Fruit fly (Drosophila melanogaster) whole organism, wandering third instar larva: ENCODE data around the gene DCP2.
A peak's percentile ranks its signal among the peaks of the same experiment; 100 is the strongest.

ENCODE experiments used
- Abd-B ChIP-seq: fragments of >200 bp; optimal IDR thresholded peaks from 2 replicates; lab custom pipeline; 2017; ENCODE audit warnings: missing biosample characterization, missing genetic modification characterization
- CG32264 ChIP-seq: fragments of 200-800 bp; sonication (Bioruptor generic); optimal IDR thresholded peaks from 2 replicates; lab custom pipeline; 2016; ENCODE audit warnings: missing biosample characterization, missing genetic modification characterization
- CG9705 ChIP-seq: fragments of 200-800 bp; sonication (Bioruptor generic); optimal IDR thresholded peaks from 2 replicates; lab custom pipeline; 2018; ENCODE audit warnings: missing biosample characterization, mild to moderate bottlenecking, missing genetic modification characterization
- CrebA ChIP-seq: fragments of 200-800 bp; sonication (Bioruptor generic); optimal IDR thresholded peaks from 2 replicates; lab custom pipeline; 2016; ENCODE audit warnings: missing biosample characterization, mild to moderate bottlenecking, missing genetic modification characterization, borderline replicate concordance
- Dfd ChIP-seq: fragments of >200 bp; optimal IDR thresholded peaks from 2 replicates; lab custom pipeline; 2017; ENCODE audit warnings: missing biosample characterization, missing genetic modification characterization
- Dif ChIP-seq: fragments of 200-275, 200-300 bp; sonication (Bioruptor generic); optimal IDR thresholded peaks from 2 replicates; lab custom pipeline; 2018; ENCODE audit warnings: missing biosample characterization, missing genetic modification characterization; ENCODE audit not compliant: partially characterized antibody
- GATAd ChIP-seq: sonication (Bioruptor generic); optimal IDR thresholded peaks from 2 replicates; lab custom pipeline; 2016; ENCODE audit warnings: missing biosample characterization, missing genetic modification characterization
- HLH106 ChIP-seq: fragments of 200-800 bp; optimal IDR thresholded peaks from 3 replicates; lab custom pipeline; 2019; ENCODE audit warnings: missing biosample characterization, mild to moderate bottlenecking, missing genetic modification characterization, moderate library complexity
- Hnf4 ChIP-seq: fragments of 200-800 bp; sonication (Bioruptor generic); optimal IDR thresholded peaks from 2 replicates; lab custom pipeline; 2016; ENCODE audit warnings: missing biosample characterization, mild to moderate bottlenecking, missing genetic modification characterization
- Hr78 ChIP-seq: fragments of >200 bp; optimal IDR thresholded peaks from 2 replicates; lab custom pipeline; 2017; ENCODE audit warnings: missing biosample characterization, missing genetic modification characterization
- Hr83 ChIP-seq: fragments of 200-300 bp; sonication (Bioruptor generic); optimal IDR thresholded peaks from 2 replicates; lab custom pipeline; 2016; ENCODE audit warnings: missing biosample characterization, mild to moderate bottlenecking, missing genetic modification characterization, moderate library complexity; ENCODE audit not compliant: poor library complexity, severe bottlenecking
- Jra ChIP-seq: sonication (Bioruptor generic); optimal IDR thresholded peaks from 2 replicates; lab custom pipeline; 2016; ENCODE audit warnings: missing biosample characterization, missing genetic modification characterization
- Mio ChIP-seq: sonication (Bioruptor generic); optimal IDR thresholded peaks from 2 replicates; lab custom pipeline; 2016; ENCODE audit warnings: missing biosample characterization, missing genetic modification characterization
- Myc ChIP-seq: fragments of >200 bp; optimal IDR thresholded peaks from 2 replicates; lab custom pipeline; 2017
- N ChIP-seq: fragments of >200 bp; optimal IDR thresholded peaks from 2 replicates; lab custom pipeline; 2018; ENCODE audit warnings: missing biosample characterization, missing external identifiers, missing genetic modification characterization
- OdsH ChIP-seq: fragments of 200-800 bp; sonication (Bioruptor generic); optimal IDR thresholded peaks from 2 replicates; lab custom pipeline; 2016; ENCODE audit warnings: missing biosample characterization, mild to moderate bottlenecking, missing genetic modification characterization
- Rel ChIP-seq, 2 experiments: fragments of 200-800 bp; sonication (Bioruptor generic) in 1 of 2; optimal IDR thresholded peaks; 2 replicates in 1 of 2; 3 replicates in 1 of 2; lab custom pipeline; 2016 to 2019; ENCODE audit warnings: mild to moderate bottlenecking in 2 of 2, missing biosample characterization in 2 of 2, missing genetic modification characterization in 2 of 2, moderate library complexity in 1 of 2
- Sp1 ChIP-seq: fragments of 200-800 bp; sonication (Bioruptor generic); optimal IDR thresholded peaks from 3 replicates; lab custom pipeline; 2019; ENCODE audit warnings: missing biosample characterization, mild to moderate bottlenecking, missing genetic modification characterization, moderate library complexity
- Vsx2 ChIP-seq: fragments of 200-300, 225-300 bp; sonication (Bioruptor generic); optimal IDR thresholded peaks from 2 replicates; lab custom pipeline; 2018; ENCODE audit warnings: missing biosample characterization, missing genetic modification characterization; ENCODE audit not compliant: partially characterized antibody
- br ChIP-seq: fragments of 200-800 bp; sonication (Bioruptor generic); optimal IDR thresholded peaks from 2 replicates; lab custom pipeline; 2016; ENCODE audit warnings: missing biosample characterization, missing genetic modification characterization
- brk ChIP-seq: fragments of 200-800 bp; sonication (Bioruptor generic); optimal IDR thresholded peaks from 2 replicates; lab custom pipeline; 2016; ENCODE audit warnings: missing biosample characterization, mild to moderate bottlenecking, missing genetic modification characterization
- dl ChIP-seq, 2 experiments: fragments of 175-275, 200-275 bp in 1 of 2; fragments of 200-275 bp in 1 of 2; sonication (Bioruptor generic); optimal IDR thresholded peaks; lab custom pipeline; 2018; ENCODE audit warnings: mild to moderate bottlenecking in 2 of 2, missing biosample characterization in 2 of 2, missing genetic modification characterization in 2 of 2, moderate library complexity in 2 of 2; ENCODE audit not compliant: partially characterized antibody in 2 of 2, insufficient read depth in 1 of 2
- dmrt93B ChIP-seq: fragments of 200-800 bp; sonication (Bioruptor generic); optimal IDR thresholded peaks from 2 replicates; lab custom pipeline; 2018; ENCODE audit warnings: missing biosample characterization, mild to moderate bottlenecking, missing genetic modification characterization
- dsf ChIP-seq: sonication (Bioruptor generic); optimal IDR thresholded peaks from 2 replicates; lab custom pipeline; 2016; ENCODE audit warnings: missing biosample characterization, missing genetic modification characterization, borderline replicate concordance
- ey ChIP-seq: fragments of 200-800 bp; sonication (Bioruptor generic); optimal IDR thresholded peaks from 2 replicates; lab custom pipeline; 2016; ENCODE audit warnings: missing biosample characterization, missing genetic modification characterization
- foxo ChIP-seq, 2 experiments: fragments of 200-800 bp; sonication (Bioruptor generic); optimal IDR thresholded peaks; 2 replicates in 1 of 2; 3 replicates in 1 of 2; lab custom pipeline; 2016 to 2017; ENCODE audit warnings: missing biosample characterization in 2 of 2, missing genetic modification characterization in 2 of 2
- fru ChIP-seq: fragments of 200-800 bp; sonication (Bioruptor generic); optimal IDR thresholded peaks from 3 replicates; lab custom pipeline; 2016; ENCODE audit warnings: missing biosample characterization, mild to moderate bottlenecking, missing genetic modification characterization
- h ChIP-seq: fragments of 200-800 bp; sonication (Bioruptor generic); optimal IDR thresholded peaks from 3 replicates; lab custom pipeline; 2016; ENCODE audit warnings: missing biosample characterization, mild to moderate bottlenecking, missing genetic modification characterization
- jim ChIP-seq: fragments of 175-275, 200-325 bp; sonication (Bioruptor generic); optimal IDR thresholded peaks from 2 replicates; lab custom pipeline; 2016; ENCODE audit warnings: missing biosample characterization, mild to moderate bottlenecking, missing genetic modification characterization
- lola ChIP-seq: fragments of >200 bp; optimal IDR thresholded peaks from 2 replicates; lab custom pipeline; 2017; ENCODE audit warnings: missing biosample characterization, missing genetic modification characterization
- pan ChIP-seq: fragments of >200 bp; optimal IDR thresholded peaks from 2 replicates; lab custom pipeline; 2017
- psq ChIP-seq: fragments of 200-800 bp; sonication (Bioruptor generic); optimal IDR thresholded peaks from 3 replicates; lab custom pipeline; 2017; ENCODE audit warnings: missing biosample characterization, mild to moderate bottlenecking, missing genetic modification characterization, moderate library complexity
- rgr ChIP-seq: fragments of 200-800 bp; sonication (Bioruptor generic); optimal IDR thresholded peaks from 3 replicates; lab custom pipeline; 2016; ENCODE audit warnings: missing biosample characterization, mild to moderate bottlenecking, missing genetic modification characterization
- sage ChIP-seq: fragments of 200-800 bp; sonication (Bioruptor generic); optimal IDR thresholded peaks from 2 replicates; lab custom pipeline; 2016; ENCODE audit warnings: missing biosample characterization, mild to moderate bottlenecking, missing genetic modification characterization
- sv ChIP-seq: fragments of 200-800 bp; sonication (Bioruptor generic); optimal IDR thresholded peaks from 3 replicates; lab custom pipeline; 2016; ENCODE audit warnings: missing biosample characterization, missing genetic modification characterization
- tai ChIP-seq: sonication (Bioruptor generic); optimal IDR thresholded peaks from 2 replicates; lab custom pipeline; 2016; ENCODE audit warnings: missing biosample characterization, missing genetic modification characterization
- usp ChIP-seq: fragments of >200 bp; optimal IDR thresholded peaks from 2 replicates; lab custom pipeline; 2017; ENCODE audit warnings: missing biosample characterization, missing genetic modification characterization
- woc ChIP-seq: sonication (Bioruptor generic); optimal IDR thresholded peaks from 2 replicates; lab custom pipeline; 2016; ENCODE audit warnings: missing biosample characterization, mild to moderate bottlenecking, missing genetic modification characterization

Gene DCP2

DNA sequence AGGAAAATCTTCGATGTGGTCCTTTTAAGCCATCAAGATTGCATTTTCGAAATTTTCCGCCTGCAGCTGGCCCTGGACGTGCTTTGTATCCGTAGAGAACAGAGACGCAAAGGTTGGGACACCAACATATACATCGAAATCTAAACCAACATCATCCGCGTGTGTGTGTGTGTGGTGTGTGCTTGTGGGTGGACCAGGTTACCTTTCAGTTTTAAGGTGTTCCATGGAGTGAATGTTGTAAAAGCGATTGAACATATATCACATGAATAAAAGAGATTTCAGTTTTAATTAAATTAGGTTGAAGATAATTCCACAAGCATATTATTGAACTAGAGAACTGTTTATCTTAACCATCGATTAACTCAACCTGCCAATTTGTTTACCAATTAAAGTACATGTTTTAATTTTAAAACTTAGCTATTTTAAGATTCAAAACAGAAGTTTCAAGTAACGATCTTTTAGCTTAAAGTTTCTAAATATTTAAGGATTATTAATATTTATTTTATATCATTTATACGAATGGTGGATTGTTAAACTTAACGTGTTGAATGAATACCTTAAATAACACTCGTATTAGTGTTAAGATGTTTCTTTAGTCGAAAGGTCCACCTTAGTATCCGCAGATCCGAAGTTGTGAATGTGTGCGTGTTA, 887 bp upstream of the DCP2 start:
- no peak for TF ChIP-seq Abd-B (GFP tag; lab: Kevin White, UChicago)
- TF ChIP-seq Rel (GFP tag; optimal IDR thresholded peaks at IDR 0.05; lab: Kevin White, UChicago) = no peak
- peak; percentile 58 for TF ChIP-seq Rel (tag; optimal IDR thresholded peaks at IDR 0.05; lab: Kevin White, UChicago)
- TF ChIP-seq Sp1 (GFP tag; lab: Kevin White, UChicago) = peak; percentile 94
- no peak for TF ChIP-seq dl (GFP tag; optimal IDR thresholded peaks at IDR 0.05; lab: Kevin White, UChicago; ENCODE audit: insufficient read depth in 1 of 2, partially characterized antibody in 2 of 2)
- no peak for TF ChIP-seq CG32264 (GFP tag; lab: Kevin White, UChicago)
- no peak for TF ChIP-seq Myc (lab: Kevin White, UChicago)
- peak; percentile 87 for TF ChIP-seq rgr (GFP tag; lab: Kevin White, UChicago)
- no peak for TF ChIP-seq Hr83 (GFP tag; lab: Kevin White, UChicago)
- TF ChIP-seq ey (GFP tag; lab: Kevin White, UChicago) = peak; percentile 76
- no peak for TF ChIP-seq jim
- TF ChIP-seq brk = peak; percentile 57
- TF ChIP-seq Dfd = no peak
- TF ChIP-seq dsf = no peak
- peak; percentile 72 for TF ChIP-seq CG9705
- no peak for TF ChIP-seq N (GFP tag; lab: Kevin White, UChicago)
- TF ChIP-seq pan = no peak
- TF ChIP-seq Vsx2 (GFP tag; lab: Kevin White, UChicago) = no peak
- no peak for TF ChIP-seq Jra
- TF ChIP-seq sv (GFP tag; lab: Kevin White, UChicago) = peak; percentile 40
- TF ChIP-seq psq (GFP tag; lab: Kevin White, UChicago) = peak; percentile 78
- TF ChIP-seq Dif (GFP tag; lab: Kevin White, UChicago) = no peak
- TF ChIP-seq lola = peak; percentile 12
- TF ChIP-seq fru (GFP tag; lab: Kevin White, UChicago) = peak; percentile 85
- TF ChIP-seq Mio (GFP tag; lab: Kevin White, UChicago) = no peak
- TF ChIP-seq sage (GFP tag; lab: Kevin White, UChicago) = peak; percentile 29
- peak; percentile 82 for TF ChIP-seq dmrt93B
- peak; percentile 63 for TF ChIP-seq br
- TF ChIP-seq tai (GFP tag; lab: Kevin White, UChicago) = peak; percentile 15
- TF ChIP-seq foxo (GFP tag; optimal IDR thresholded peaks at IDR 0.05; lab: Kevin White, UChicago) = peak in 1 of 2 experiments; percentile 90
- peak; percentile 90 for TF ChIP-seq HLH106
- TF ChIP-seq usp (GFP tag; lab: Kevin White, UChicago) = no peak
- no peak for TF ChIP-seq CrebA
- TF ChIP-seq woc = peak; percentile 38
- no peak for TF ChIP-seq Hr78 (GFP tag; lab: Kevin White, UChicago)
- TF ChIP-seq GATAd (GFP tag; lab: Kevin White, UChicago) = no peak
- peak; percentile 81 for TF ChIP-seq h (GFP tag; lab: Kevin White, UChicago)
- peak; percentile 88 for TF ChIP-seq OdsH
- TF ChIP-seq Hnf4 (GFP tag; lab: Kevin White, UChicago) = peak; percentile 61

DNA sequence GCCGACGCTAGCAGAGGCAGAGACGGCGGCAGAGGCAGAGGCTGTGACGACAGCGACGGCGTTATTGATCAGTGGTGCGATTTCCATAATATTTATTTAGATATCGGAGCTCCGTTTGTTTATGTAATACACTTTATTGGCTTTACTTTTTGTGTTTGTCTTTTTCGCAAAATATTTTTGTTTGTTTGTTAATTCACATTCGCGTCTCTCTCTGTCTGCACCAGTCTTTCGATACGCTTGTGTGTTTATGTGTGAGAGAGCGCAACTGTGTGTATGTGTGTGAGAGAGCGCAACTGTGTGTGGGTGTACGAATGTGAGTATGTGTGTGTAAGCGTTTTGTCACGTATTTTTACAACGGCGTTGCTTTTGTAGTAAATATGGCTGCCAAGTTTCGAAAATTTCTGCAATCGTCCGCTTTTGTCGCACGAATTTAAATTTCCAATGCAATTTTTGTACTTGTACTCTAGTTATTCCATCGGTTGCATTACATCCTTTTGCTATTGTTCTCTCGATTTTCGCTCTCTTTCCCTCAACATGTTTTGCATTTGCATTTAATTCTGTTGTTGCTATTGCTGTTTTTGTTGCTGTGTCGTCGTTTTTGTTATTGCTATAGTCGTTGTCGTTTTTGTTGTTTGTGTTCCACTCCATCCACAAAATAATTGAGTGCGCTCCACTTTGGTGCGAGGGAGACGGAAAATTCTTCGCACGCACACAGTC, 572 bp downstream of the DCP2 start:
- no peak for TF ChIP-seq CG32264 (GFP tag; lab: Kevin White, UChicago)
- no peak for TF ChIP-seq lola
- no peak for TF ChIP-seq usp (GFP tag; lab: Kevin White, UChicago)
- peak; percentile 28 to 39 for TF ChIP-seq foxo (GFP tag; optimal IDR thresholded peaks at IDR 0.05; lab: Kevin White, UChicago)
- TF ChIP-seq N (GFP tag; lab: Kevin White, UChicago) = peak; percentile 91
- peak; percentile 2 for TF ChIP-seq Abd-B (GFP tag; lab: Kevin White, UChicago)
- peak; percentile 75 for TF ChIP-seq psq (GFP tag; lab: Kevin White, UChicago)
- peak; percentile 67 for TF ChIP-seq h (GFP tag; lab: Kevin White, UChicago)
- TF ChIP-seq dmrt93B = no peak
- TF ChIP-seq sv (GFP tag; lab: Kevin White, UChicago) = no peak
- TF ChIP-seq Jra = no peak
- TF ChIP-seq OdsH = peak; percentile 64
- TF ChIP-seq fru (GFP tag; lab: Kevin White, UChicago) = peak; percentile 50
- no peak for TF ChIP-seq Mio (GFP tag; lab: Kevin White, UChicago)
- no peak for TF ChIP-seq pan
- peak; percentile 36 for TF ChIP-seq sage (GFP tag; lab: Kevin White, UChicago)
- TF ChIP-seq Myc (lab: Kevin White, UChicago) = no peak
- peak; percentile 4 for TF ChIP-seq Sp1 (GFP tag; lab: Kevin White, UChicago)
- TF ChIP-seq brk = no peak
- peak; percentile 81 for TF ChIP-seq Hr78 (GFP tag; lab: Kevin White, UChicago)
- TF ChIP-seq GATAd (GFP tag; lab: Kevin White, UChicago) = no peak
- TF ChIP-seq Rel (GFP tag; optimal IDR thresholded peaks at IDR 0.05; lab: Kevin White, UChicago) = peak; percentile 35
- TF ChIP-seq Rel (tag; optimal IDR thresholded peaks at IDR 0.05; lab: Kevin White, UChicago) = no peak
- no peak for TF ChIP-seq CrebA
- TF ChIP-seq br = peak; percentile 58
- peak; percentile 80 for TF ChIP-seq Dif (GFP tag; lab: Kevin White, UChicago)
- TF ChIP-seq Hnf4 (GFP tag; lab: Kevin White, UChicago) = peak; percentile 63
- TF ChIP-seq ey (GFP tag; lab: Kevin White, UChicago) = peak; percentile 17
- TF ChIP-seq dl (GFP tag; optimal IDR thresholded peaks at IDR 0.05; lab: Kevin White, UChicago; ENCODE audit: insufficient read depth in 1 of 2, partially characterized antibody in 2 of 2) = peak in 1 of 2 experiments; percentile 79
- peak; percentile 12 for TF ChIP-seq tai (GFP tag; lab: Kevin White, UChicago)
- no peak for TF ChIP-seq Vsx2 (GFP tag; lab: Kevin White, UChicago)
- no peak for TF ChIP-seq Dfd
- peak; percentile 60 for TF ChIP-seq Hr83 (GFP tag; lab: Kevin White, UChicago)
- TF ChIP-seq rgr (GFP tag; lab: Kevin White, UChicago) = peak; percentile 50
